Worm (Caenorhabditis elegans): ENCODE measurements around the gene F28H7.3.

- TF ChIP-seq nhr-76 (tag; optimal IDR thresholded peaks at IDR 0.05) (no peak), tbx-8 (GFP tag; optimal IDR thresholded peaks at IDR 0.05) (no peak), unc-39 (tag; optimal IDR thresholded peaks at IDR 0.05) (no peak), elt-1 (tag; optimal IDR thresholded peaks at IDR 0.05; ENCODE audit: borderline replicate concordance, insufficient read depth) (no peak), unc-62 (GFP tag; optimal IDR thresholded peaks at IDR 0.05) (no peak), sptf-1 (tag; optimal IDR thresholded peaks at IDR 0.05) (no peak), lsy-2 (tag; optimal IDR thresholded peaks at IDR 0.05) (no peak), mab-5 (tag; optimal IDR thresholded peaks at IDR 0.05) (no peak), snpc-4 (tag; optimal IDR thresholded peaks at IDR 0.05) (no peak), unc-120 (tag; optimal IDR thresholded peaks at IDR 0.05; ENCODE audit: poor library complexity, severe bottlenecking) (no peak), sem-2 (GFP tag; optimal IDR thresholded peaks at IDR 0.05) (no peak), ceh-43 (GFP tag; optimal IDR thresholded peaks at IDR 0.05) (no peak), pha-4 (tag; optimal IDR thresholded peaks at IDR 0.05) (no peak)
Observed at ce11 chrV:10794463-10794862, 43.9 kb upstream of the F28H7.3 start.

Measured in whole organism, mixed stage, embryonic.